Worm (Caenorhabditis elegans): ENCODE results near the gene nas-33.

nas-33 gene

DNA sequence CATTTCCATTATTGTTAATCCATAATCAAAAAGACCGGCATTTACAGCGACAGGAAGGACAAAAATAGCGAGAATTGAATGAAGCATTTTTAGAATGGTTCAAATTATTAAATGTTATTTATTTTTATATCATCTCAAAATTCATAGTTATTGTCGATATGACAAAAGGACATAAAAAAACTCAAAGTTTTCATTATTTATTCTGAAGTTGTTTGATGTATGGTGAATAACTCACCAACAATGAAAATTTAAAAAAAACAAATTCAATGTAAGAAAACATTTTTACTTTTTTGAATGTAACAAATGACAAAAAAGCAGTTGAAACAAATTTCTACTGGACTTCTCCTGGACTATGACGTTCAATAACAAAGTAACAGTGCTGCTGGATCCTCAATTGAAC lies 14.6 kb downstream of the nas-33 start, which contains the start of gene K10C2.14:
TSS of gene K10C2.14 (minus strand) at position 101 of the 400 bp plus-strand sequence.
- TF ChIP-seq pha-2 (tag; optimal IDR thresholded peaks at IDR 0.05) = no peak
- TF ChIP-seq ceh-30 (tag; optimal IDR thresholded peaks at IDR 0.05) = no peak
- no peak for TF ChIP-seq nfya-1 (tag; optimal IDR thresholded peaks at IDR 0.05)
- TF ChIP-seq syd-9 (tag; optimal IDR thresholded peaks at IDR 0.05) = no peak
- TF ChIP-seq hlh-8 (tag; optimal IDR thresholded peaks at IDR 0.05) = no peak
- TF ChIP-seq fkh-6 (tag; optimal IDR thresholded peaks at IDR 0.05) = no peak
- TF ChIP-seq Y22D7AL.16 (tag; optimal IDR thresholded peaks at IDR 0.05) = no peak
- TF ChIP-seq madf-2 (tag; optimal IDR thresholded peaks at IDR 0.05) = no peak
- TF ChIP-seq unc-86 (tag; optimal IDR thresholded peaks at IDR 0.05) = no peak

ce11 chrX:6437545-6437944 lies 17.5 kb downstream of the nas-33 start, which contains the start of gene K10C2.8:
Gene K10C2.8 (minus strand): TSS chrX:6437645.
- TF ChIP-seq madf-2 (tag; optimal IDR thresholded peaks at IDR 0.05) = no peak
- TF ChIP-seq ztf-16 (tag; optimal IDR thresholded peaks at IDR 0.05) = no peak
- no peak for TF ChIP-seq pax-1 (tag; optimal IDR thresholded peaks at IDR 0.05)
- TF ChIP-seq sox-4 (tag; optimal IDR thresholded peaks at IDR 0.05) = no peak
- no peak for TF ChIP-seq C08G9.2 (tag; optimal IDR thresholded peaks at IDR 0.05)
- TF ChIP-seq rnt-1 (tag; optimal IDR thresholded peaks at IDR 0.05) = no peak
- no peak for TF ChIP-seq pha-2 (tag; optimal IDR thresholded peaks at IDR 0.05)
- TF ChIP-seq eyg-1 (tag; optimal IDR thresholded peaks at IDR 0.05) = no peak
- no peak for TF ChIP-seq elt-2 (tag; optimal IDR thresholded peaks at IDR 0.05)
- TF ChIP-seq ama-1 (optimal IDR thresholded peaks at IDR 0.05) = no peak
- TF ChIP-seq ceh-34 (tag; optimal IDR thresholded peaks at IDR 0.05) = no peak
- no peak for TF ChIP-seq dve-1 (tag; optimal IDR thresholded peaks at IDR 0.05)

DNA sequence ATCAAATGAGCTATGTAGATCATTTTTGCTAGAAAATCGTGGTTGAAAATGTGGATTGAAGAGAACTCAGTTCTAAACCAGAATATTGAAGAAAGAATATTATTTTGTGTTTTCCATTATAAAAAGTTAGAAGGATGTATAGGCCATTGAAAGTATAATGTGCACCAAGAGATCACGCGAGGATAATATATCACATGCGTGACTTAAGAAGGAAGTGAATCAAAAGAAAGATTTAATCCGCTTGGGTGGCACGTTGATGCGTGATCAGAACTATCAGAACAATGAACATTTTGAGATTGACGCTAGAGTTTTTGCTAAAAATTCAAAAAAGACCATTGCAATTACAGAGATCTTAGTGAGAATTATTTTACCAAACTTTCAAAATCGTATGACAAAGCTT lies 19.2 kb downstream of the nas-33 start:
- TF ChIP-seq madf-2 (tag; optimal IDR thresholded peaks at IDR 0.05) = no peak
- TF ChIP-seq dve-1 (tag; optimal IDR thresholded peaks at IDR 0.05) = no peak
- TF ChIP-seq ttx-3 (tag; optimal IDR thresholded peaks at IDR 0.05) = no peak
- TF ChIP-seq K09A11.1 (tag; optimal IDR thresholded peaks at IDR 0.05; ENCODE audit: insufficient read depth) = no peak

DNA sequence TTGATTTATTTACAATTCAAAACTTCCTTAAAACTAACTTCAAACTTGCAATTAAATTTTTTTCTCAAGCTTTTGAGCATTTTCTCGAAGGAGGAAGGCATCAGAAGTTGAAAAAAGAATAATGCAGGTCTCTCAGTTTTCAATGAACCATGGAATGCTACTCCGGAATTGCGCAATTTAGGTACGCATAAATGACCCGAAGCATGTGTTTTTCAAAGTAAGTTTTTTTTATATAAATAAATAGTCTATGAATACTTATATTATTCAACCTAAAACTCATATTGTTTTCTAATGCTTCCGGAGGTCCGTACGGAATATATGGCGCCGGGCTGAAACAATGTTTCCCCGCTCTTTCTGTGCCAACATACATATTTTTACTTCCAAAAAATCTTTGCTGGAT lies 21.4 kb downstream of the nas-33 start, which contains the start of gene K10C2.2:
TSS of gene K10C2.2 (minus strand) at position 101 of the 400 bp plus-strand sequence.
- TF ChIP-seq madf-2 (tag; optimal IDR thresholded peaks at IDR 0.05) (no peak), hlh-8 (tag; optimal IDR thresholded peaks at IDR 0.05) (no peak), eyg-1 (tag; optimal IDR thresholded peaks at IDR 0.05) (no peak), elt-4 (tag; optimal IDR thresholded peaks at IDR 0.05) (no peak), ttx-3 (tag; optimal IDR thresholded peaks at IDR 0.05) (no peak), dve-1 (tag; optimal IDR thresholded peaks at IDR 0.05) (no peak), gmeb-2 (tag; optimal IDR thresholded peaks at IDR 0.05) (no peak), pha-4 (tag; optimal IDR thresholded peaks at IDR 0.05) (no peak), K02D7.2 (tag; optimal IDR thresholded peaks at IDR 0.05) (no peak), ceh-31 (tag; optimal IDR thresholded peaks at IDR 0.05) (no peak), zip-5 (tag; optimal IDR thresholded peaks at IDR 0.05) (no peak), pag-3 (tag; optimal IDR thresholded peaks at IDR 0.05; ENCODE audit: borderline replicate concordance) (no peak), ceh-45 (GFP tag; IDR thresholded peaks at IDR 0.05) (no peak), hlh-13 (GFP tag; optimal IDR thresholded peaks at IDR 0.05) (no peak)

DNA sequence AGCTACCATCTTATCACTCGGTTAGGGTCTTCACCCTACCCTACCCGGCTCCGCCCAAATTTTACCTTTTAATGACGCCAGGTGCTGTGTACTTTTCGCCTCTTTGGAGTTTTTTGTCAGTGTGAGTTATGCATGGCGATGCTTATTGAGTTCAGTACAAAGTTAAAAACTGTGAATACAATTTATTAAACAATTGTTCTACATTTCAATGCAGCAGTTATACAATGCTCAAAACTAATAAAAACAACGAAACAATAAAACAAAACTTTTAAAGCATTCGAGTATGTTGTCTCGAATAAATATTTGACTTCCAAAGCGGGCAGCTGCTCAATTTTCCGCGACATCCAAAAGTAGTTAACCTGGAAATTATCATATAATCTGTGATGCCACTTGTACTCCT lies 24.5 kb downstream of the nas-33 start, which contains the start of gene ctsa-2:
TSS of gene ctsa-2 (minus strand) at position 101 of the 400 bp plus-strand sequence.
- TF ChIP-seq ama-1 (optimal IDR thresholded peaks at IDR 0.05) = no peak
- TF ChIP-seq pag-3 (tag; optimal IDR thresholded peaks at IDR 0.05; ENCODE audit: borderline replicate concordance) = no peak
- TF ChIP-seq hlh-15 (tag; optimal IDR thresholded peaks at IDR 0.05) = no peak
- TF ChIP-seq pqm-1 (tag; optimal IDR thresholded peaks at IDR 0.05) = no peak
- no peak for TF ChIP-seq T23F11.4 (GFP tag; optimal IDR thresholded peaks at IDR 0.05)
- no peak for TF ChIP-seq ceh-14 (tag; optimal IDR thresholded peaks at IDR 0.05)
- TF ChIP-seq ceh-18 (tag; optimal IDR thresholded peaks at IDR 0.05) = no peak
- TF ChIP-seq ceh-19 (GFP tag; optimal IDR thresholded peaks at IDR 0.05) = no peak

Measured in whole organism, late embryonic.